Worm (Caenorhabditis elegans) whole organism, early embryonic: Measurements from ENCODE around the gene ran-3.

Experiments
- ama-1 ChIP-seq: fragments of 150-350 bp; optimal IDR thresholded peaks from 2 replicates; lab custom pipeline; 2014
- hmbx-1 ChIP-seq: sonication (generic microtip); optimal IDR thresholded peaks from 2 replicates; lab custom pipeline; 2016; ENCODE audit warnings: mild to moderate bottlenecking, missing genetic modification characterization, missing compliant biosample characterization

DNA sequence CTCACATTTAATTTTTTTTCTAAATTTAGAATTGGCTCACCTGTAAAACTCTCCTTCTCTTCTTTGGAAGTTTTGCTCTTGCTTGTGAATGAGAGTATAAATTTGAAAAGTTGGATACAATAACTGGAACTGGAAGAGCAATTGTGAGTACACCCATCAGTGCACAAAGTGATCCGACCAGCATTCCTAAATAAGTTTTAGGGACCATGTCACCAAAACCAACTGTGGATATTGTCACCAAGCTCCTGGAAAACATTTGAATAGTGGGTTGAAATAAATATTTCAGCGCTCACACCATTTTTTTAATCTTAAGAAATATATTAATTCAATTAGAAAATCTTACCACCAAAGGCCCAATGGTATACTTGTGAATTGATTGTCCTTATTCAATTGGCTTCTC is 16.5 kb downstream of the ran-3 start:
- TF ChIP-seq hmbx-1 (no peak), ama-1 (no peak)
